Worm (Caenorhabditis elegans) whole organism, late embryonic: Measurements from ENCODE around the gene cyp-32B1.
A peak's percentile ranks its signal among the peaks of the same experiment; 100 is the strongest.

Experiments used
- C08G9.2 ChIP-seq: sonication (generic microtip); optimal IDR thresholded peaks from 2 replicates; lab custom pipeline; 2016; ENCODE audit warnings: mild to moderate bottlenecking, missing genetic modification characterization, moderate library complexity, missing compliant biosample characterization
- C38D4.7 ChIP-seq: fragments of 200-800 bp; sonication (Bioruptor generic); optimal IDR thresholded peaks from 2 replicates; lab custom pipeline; 2018; ENCODE audit warnings: mild to moderate bottlenecking, missing genetic modification characterization, moderate library complexity, missing compliant biosample characterization
- F13H6.1 ChIP-seq: sonication (generic microtip); optimal IDR thresholded peaks from 2 replicates; lab custom pipeline; 2016; ENCODE audit warnings: missing genetic modification characterization, missing compliant biosample characterization
- K09A11.1 ChIP-seq: sonication (generic microtip); optimal IDR thresholded peaks from 2 replicates; lab custom pipeline; 2017; ENCODE audit warnings: antibody characterized with exemption, mild to moderate bottlenecking, missing genetic modification characterization, missing compliant biosample characterization; ENCODE audit not compliant: insufficient read depth
- ama-1 ChIP-seq: fragments of 150-350 bp; optimal IDR thresholded peaks from 2 replicates; lab custom pipeline; 2014
- ceh-18 ChIP-seq: sonication (generic microtip); optimal IDR thresholded peaks from 2 replicates; lab custom pipeline; 2016; ENCODE audit warnings: missing genetic modification characterization, missing compliant biosample characterization
- ceh-19 ChIP-seq: fragments of 200-800 bp; sonication (Bioruptor generic); optimal IDR thresholded peaks from 2 replicates; lab custom pipeline; 2018; ENCODE audit warnings: mild to moderate bottlenecking, missing genetic modification characterization, missing compliant biosample characterization
- ceh-2 ChIP-seq: sonication (generic microtip); optimal IDR thresholded peaks from 2 replicates; lab custom pipeline; 2016; ENCODE audit warnings: missing genotype, missing genetic modification characterization, missing compliant biosample characterization
- ceh-24 ChIP-seq: sonication (generic microtip); optimal IDR thresholded peaks from 2 replicates; lab custom pipeline; 2016; ENCODE audit warnings: mild to moderate bottlenecking, missing genetic modification characterization, missing compliant biosample characterization
- ceh-30 ChIP-seq: fragments of 150-350 bp; optimal IDR thresholded peaks from 2 replicates; lab custom pipeline; 2014; ENCODE audit warnings: missing biosample characterization, missing genetic modification characterization
- ceh-31 ChIP-seq: sonication (generic microtip); optimal IDR thresholded peaks from 2 replicates; lab custom pipeline; 2016; ENCODE audit warnings: missing genetic modification characterization, missing compliant biosample characterization
- ceh-34 ChIP-seq: sonication (generic microtip); optimal IDR thresholded peaks from 2 replicates; lab custom pipeline; 2016; ENCODE audit warnings: mild to moderate bottlenecking, missing genetic modification characterization, missing compliant biosample characterization
- ceh-45 ChIP-seq: fragments of 200-800 bp; sonication (Bioruptor generic); IDR thresholded peaks from 2 replicates; pipeline ENCODE4 v1.3.6; 2022; ENCODE audit warnings: missing genetic modification reagents, missing genetic modification characterization, missing compliant biosample characterization
- ceh-48 ChIP-seq: sonication (generic microtip); optimal IDR thresholded peaks from 2 replicates; lab custom pipeline; 2016; ENCODE audit warnings: missing genetic modification characterization, inconsistent platforms, missing compliant biosample characterization
- ceh-9 ChIP-seq: sonication (generic microtip); optimal IDR thresholded peaks from 2 replicates; lab custom pipeline; 2016; ENCODE audit warnings: mild to moderate bottlenecking, missing genetic modification characterization, inconsistent platforms, missing compliant biosample characterization
- che-1 ChIP-seq: sonication (generic microtip); optimal IDR thresholded peaks from 2 replicates; lab custom pipeline; 2016; ENCODE audit warnings: mild to moderate bottlenecking, missing genetic modification characterization, missing compliant biosample characterization
- dmd-4 ChIP-seq: sonication (generic microtip); optimal IDR thresholded peaks from 2 replicates; lab custom pipeline; 2016; ENCODE audit warnings: borderline replicate concordance, missing genetic modification characterization, missing compliant biosample characterization
- dve-1 ChIP-seq: sonication (generic microtip); optimal IDR thresholded peaks from 2 replicates; lab custom pipeline; 2017; ENCODE audit warnings: antibody characterized with exemption, mild to moderate bottlenecking, missing genetic modification characterization, missing compliant biosample characterization
- elt-4 ChIP-seq: sonication (generic microtip); optimal IDR thresholded peaks from 2 replicates; lab custom pipeline; 2016; ENCODE audit warnings: missing genetic modification characterization, missing compliant biosample characterization
- fkh-10 ChIP-seq: fragments of 150-350 bp; optimal IDR thresholded peaks from 2 replicates; lab custom pipeline; 2014; ENCODE audit warnings: missing biosample characterization, missing genetic modification reagents, missing genetic modification characterization
- fkh-6 ChIP-seq: sonication (generic microtip); optimal IDR thresholded peaks from 2 replicates; lab custom pipeline; 2016; ENCODE audit warnings: missing genetic modification characterization, missing compliant biosample characterization
- hlh-30 ChIP-seq: sonication (generic microtip); optimal IDR thresholded peaks from 2 replicates; lab custom pipeline; 2017; ENCODE audit warnings: antibody characterized with exemption, missing genetic modification characterization, missing compliant biosample characterization; ENCODE audit not compliant: insufficient read depth
- hlh-6 ChIP-seq: sonication (generic microtip); optimal IDR thresholded peaks from 2 replicates; lab custom pipeline; 2016; ENCODE audit warnings: missing genotype, missing genetic modification characterization, missing compliant biosample characterization
- lim-6 ChIP-seq: sonication (generic microtip); optimal IDR thresholded peaks from 2 replicates; lab custom pipeline; 2016; ENCODE audit warnings: missing genetic modification characterization, missing compliant biosample characterization
- lin-11 ChIP-seq: fragments of 200-800 bp; sonication (Bioruptor generic); optimal IDR thresholded peaks from 2 replicates; lab custom pipeline; 2018; ENCODE audit warnings: mild to moderate bottlenecking, missing genetic modification characterization, missing compliant biosample characterization
- mec-3 ChIP-seq: sonication (generic microtip); optimal IDR thresholded peaks from 2 replicates; lab custom pipeline; 2016; ENCODE audit warnings: borderline replicate concordance, missing genetic modification characterization, missing compliant biosample characterization
- nfya-1 ChIP-seq: sonication (generic microtip); optimal IDR thresholded peaks from 2 replicates; lab custom pipeline; 2017; ENCODE audit warnings: missing genetic modification characterization, mild to moderate bottlenecking, missing compliant biosample characterization, antibody characterized with exemption, moderate library complexity
- nhr-232 ChIP-seq: sonication (generic microtip); optimal IDR thresholded peaks from 2 replicates; lab custom pipeline; 2016; ENCODE audit warnings: missing genetic modification characterization, missing compliant biosample characterization
- pha-4 ChIP-seq: fragments of 150-350 bp; optimal IDR thresholded peaks from 2 replicates; lab custom pipeline; 2018; ENCODE audit warnings: missing biosample characterization, missing genetic modification reagents, missing genetic modification characterization
- rnt-1 ChIP-seq: sonication (generic microtip); optimal IDR thresholded peaks from 2 replicates; lab custom pipeline; 2016; ENCODE audit warnings: missing genetic modification characterization, missing compliant biosample characterization
- sdc-2 ChIP-seq: sonication (generic microtip); optimal IDR thresholded peaks from 2 replicates; lab custom pipeline; 2016; ENCODE audit warnings: missing genotype, missing genetic modification characterization, missing compliant biosample characterization
- syd-9 ChIP-seq: sonication (generic microtip); optimal IDR thresholded peaks from 2 replicates; lab custom pipeline; 2016; ENCODE audit warnings: mild to moderate bottlenecking, missing genetic modification characterization, moderate library complexity, missing compliant biosample characterization
- tbx-2 ChIP-seq: sonication (generic microtip); optimal IDR thresholded peaks from 2 replicates; lab custom pipeline; 2016; ENCODE audit warnings: missing genetic modification characterization, missing compliant biosample characterization
- tbx-7 ChIP-seq: sonication (generic microtip); optimal IDR thresholded peaks from 2 replicates; lab custom pipeline; 2016; ENCODE audit warnings: missing genotype, missing genetic modification characterization, missing compliant biosample characterization
- ttx-3 ChIP-seq: sonication (generic microtip); optimal IDR thresholded peaks from 2 replicates; lab custom pipeline; 2016; ENCODE audit warnings: missing genetic modification reagents, missing genetic modification characterization, missing compliant biosample characterization
- unc-3 ChIP-seq, 2 experiments: fragments of 200-800 bp in 1 of 2; sonication (Bioruptor generic) in 1 of 2; sonication (generic microtip) in 1 of 2; conservative IDR thresholded peaks in 1 of 2; optimal IDR thresholded peaks in 1 of 2; 2 replicates each; pipeline versions ENCODE4 v1.3.6 to Lab custom; 2016 to 2022; ENCODE audit warnings: missing compliant biosample characterization in 2 of 2, missing genetic modification characterization in 2 of 2, missing genetic modification reagents in 1 of 2
- unc-42 ChIP-seq: sonication (generic microtip); optimal IDR thresholded peaks from 2 replicates; lab custom pipeline; 2016; ENCODE audit warnings: missing genotype, missing genetic modification characterization, missing compliant biosample characterization
- unc-86 ChIP-seq: sonication (generic microtip); optimal IDR thresholded peaks from 2 replicates; lab custom pipeline; 2016; ENCODE audit warnings: missing genetic modification characterization, missing compliant biosample characterization
- zip-5 ChIP-seq: sonication (generic microtip); optimal IDR thresholded peaks from 2 replicates; lab custom pipeline; 2016; ENCODE audit warnings: missing genetic modification characterization, missing compliant biosample characterization
- ztf-16 ChIP-seq: sonication (generic microtip); optimal IDR thresholded peaks from 2 replicates; lab custom pipeline; 2017; ENCODE audit warnings: missing genetic modification characterization, missing compliant biosample characterization

cyp-32B1 gene

ce11 chrV:2191122-2191521, 10.1 kb downstream of the cyp-32B1 start, which contains the start of gene srbc-42:
Gene srbc-42, minus strand, starts transcription at chrV:2191222.
- no peak for TF ChIP-seq unc-42 (tag; lab: Kevin White, UChicago)
- no peak for TF ChIP-seq dmd-4 (tag; lab: Kevin White, UChicago)
- TF ChIP-seq ceh-48: no peak
- no peak for TF ChIP-seq zip-5 (tag; lab: Kevin White, UChicago)
- no peak for TF ChIP-seq ceh-34
- no peak for TF ChIP-seq hlh-6 (tag; lab: Kevin White, UChicago)
- TF ChIP-seq unc-86 (tag; lab: Kevin White, UChicago): no peak
- no peak for TF ChIP-seq pha-4 (tag; lab: Kevin White, UChicago)
- no peak for TF ChIP-seq ceh-31 (tag; lab: Kevin White, UChicago)
- TF ChIP-seq ceh-19: no peak
- TF ChIP-seq ceh-45 (GFP tag; lab: Robert Waterston, UW): no peak
- no peak for TF ChIP-seq fkh-10

- TF ChIP-seq fkh-10 (no peak), ceh-30 (tag; lab: Kevin White, UChicago) (no peak), dve-1 (no peak)
Measured at ce11 chrV:2190383-2190782, 10.8 kb downstream of the cyp-32B1 start.

- TF ChIP-seq ceh-24 (tag; lab: Kevin White, UChicago) (no peak), C38D4.7 (no peak), F13H6.1 (no peak), nfya-1 (tag; lab: Kevin White, UChicago) (peak; percentile 60)
Measured at ce11 chrV:2187864-2188345, 13.3 kb downstream of the cyp-32B1 start, which contains the start of gene Y5H2B.3. Gene Y5H2B.3, plus strand, starts transcription at chrV:2188295.

ce11 chrV:2185486-2185885, 15.7 kb downstream of the cyp-32B1 start:
- TF ChIP-seq ceh-48 (no peak), elt-4 (peak; percentile 5)

ce11 chrV:2183162-2183561, 18.1 kb downstream of the cyp-32B1 start, which contains the start of gene cyp-33C2:
Gene cyp-33C2, plus strand, starts transcription at chrV:2183488.
- TF ChIP-seq rnt-1 (tag; lab: Kevin White, UChicago): no peak

ce11 chrV:2181738-2182137, 19.5 kb downstream of the cyp-32B1 start, which contains the start of gene srbc-16:
Gene srbc-16, plus strand, starts transcription at chrV:2182038.
- TF ChIP-seq fkh-6 (tag; lab: Kevin White, UChicago) (no peak), ceh-19 (no peak), K09A11.1 (tag; lab: Kevin White, UChicago) (no peak), F13H6.1 (no peak), nhr-232 (tag; lab: Kevin White, UChicago) (no peak), sdc-2 (no peak), ttx-3 (no peak), ceh-2 (tag; lab: Kevin White, UChicago) (no peak), unc-3 (GFP tag; conservative IDR thresholded peaks at IDR 0.05; lab: Robert Waterston, UW) (no peak), unc-3 (tag; optimal IDR thresholded peaks at IDR 0.05; lab: Kevin White, UChicago) (no peak), lim-6 (no peak), ama-1 (lab: Kevin White, UChicago) (no peak)

- TF ChIP-seq tbx-2 (tag; lab: Kevin White, UChicago): no peak
- no peak for TF ChIP-seq tbx-7 (tag; lab: Kevin White, UChicago)
- TF ChIP-seq C08G9.2 (tag; lab: Kevin White, UChicago): no peak
- TF ChIP-seq hlh-30 (tag; lab: Kevin White, UChicago): no peak
- no peak for TF ChIP-seq nhr-232 (tag; lab: Kevin White, UChicago)
- TF ChIP-seq ztf-16 (tag; lab: Kevin White, UChicago): no peak
- no peak for TF ChIP-seq C38D4.7
- no peak for TF ChIP-seq ceh-9 (tag; lab: Kevin White, UChicago)
- no peak for TF ChIP-seq lin-11 (tag; lab: Kevin White, UChicago)
- TF ChIP-seq elt-4: no peak
- TF ChIP-seq dve-1: no peak
- no peak for TF ChIP-seq mec-3 (tag; lab: Kevin White, UChicago)
- no peak for TF ChIP-seq zip-5 (tag; lab: Kevin White, UChicago)
- no peak for TF ChIP-seq rnt-1 (tag; lab: Kevin White, UChicago)
- no peak for TF ChIP-seq ceh-18
- TF ChIP-seq che-1 (tag; lab: Kevin White, UChicago): no peak
- no peak for TF ChIP-seq ceh-24 (tag; lab: Kevin White, UChicago)
- no peak for TF ChIP-seq ceh-45 (GFP tag; lab: Robert Waterston, UW)
- no peak for TF ChIP-seq syd-9 (tag; lab: Kevin White, UChicago)
Measured at ce11 chrV:2179214-2179613, 22.0 kb downstream of the cyp-32B1 start, which contains the start of gene cyp-33C1. Gene cyp-33C1, plus strand, starts transcription at chrV:2179514.
